Fruit fly (Drosophila melanogaster): ENCODE data around the gene SdicA.

DNA sequence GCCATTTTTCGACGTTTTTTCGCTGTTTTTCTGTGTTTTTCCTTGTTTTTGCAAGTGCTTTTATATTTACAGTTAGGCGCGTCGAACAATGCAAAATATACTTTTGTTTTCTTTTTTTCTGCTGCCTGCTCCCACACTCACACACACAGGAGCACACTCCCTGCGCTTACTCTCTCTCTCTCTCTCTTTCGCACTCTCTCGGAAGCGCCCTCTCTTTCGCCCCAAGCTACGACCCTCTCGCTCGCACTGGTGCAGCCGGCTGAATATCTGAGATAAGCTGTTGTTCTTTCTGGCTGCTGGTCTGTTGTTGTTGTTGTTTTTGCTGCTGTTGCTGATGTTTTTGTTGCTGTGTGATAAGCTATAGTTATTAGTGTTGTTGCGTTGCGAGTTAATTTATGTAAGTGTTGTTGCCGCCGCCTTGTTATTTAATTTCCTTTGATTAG is 42.8 kb downstream of the SdicA start:
- TF ChIP-seq Sin3A (optimal IDR thresholded peaks at IDR 0.05) (no peak), ttk (optimal IDR thresholded peaks at IDR 0.05) (no peak), psq (optimal IDR thresholded peaks at IDR 0.05) (no peak), h (optimal IDR thresholded peaks at IDR 0.05) (no peak)

All from Kc167 (cell line).